Worm (Caenorhabditis elegans): Measurements from ENCODE around the gene T06C12.12.
A peak's percentile ranks its signal among the peaks of the same experiment; 100 is the strongest.

DNA sequence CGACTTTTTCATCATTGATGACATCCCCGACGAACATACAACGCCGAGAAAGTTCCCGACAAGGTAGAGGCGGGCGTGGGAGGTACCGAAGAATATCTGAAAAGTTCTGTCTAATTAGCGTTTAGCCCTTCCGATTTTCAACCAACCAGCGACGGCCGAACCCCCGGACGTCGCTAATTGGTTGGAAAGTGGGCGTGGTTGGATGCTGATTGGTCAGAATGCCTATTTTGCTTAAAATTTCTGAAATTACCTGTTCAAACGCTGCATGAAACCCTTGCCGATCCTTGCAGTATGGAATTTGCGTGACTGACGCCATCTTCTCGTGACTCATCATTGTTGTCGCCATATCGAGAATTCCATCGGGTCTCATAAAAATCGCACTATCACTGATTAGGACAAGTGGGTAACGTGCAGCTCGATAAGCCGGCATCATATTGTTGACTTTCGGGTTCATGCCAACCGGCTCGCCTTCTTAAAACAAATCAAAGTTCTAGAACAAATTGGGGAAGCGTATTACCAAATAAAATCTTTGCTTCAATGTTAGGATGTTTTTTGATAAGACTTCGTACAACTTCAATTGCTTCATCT, 4.1 kb upstream of the T06C12.12 start:
- no peak for TF ChIP-seq dmd-4 (tag; optimal IDR thresholded peaks at IDR 0.05; ENCODE audit: borderline replicate concordance)
- no peak for TF ChIP-seq madf-2 (tag; optimal IDR thresholded peaks at IDR 0.05)
- no peak for TF ChIP-seq ceh-31 (tag; optimal IDR thresholded peaks at IDR 0.05)
- TF ChIP-seq ceh-9 (tag; optimal IDR thresholded peaks at IDR 0.05): no peak
- no peak for TF ChIP-seq tbx-2 (tag; optimal IDR thresholded peaks at IDR 0.05)
- TF ChIP-seq pha-4 (tag; optimal IDR thresholded peaks at IDR 0.05): no peak
- no peak for TF ChIP-seq ceh-30 (tag; optimal IDR thresholded peaks at IDR 0.05)
- no peak for TF ChIP-seq rnt-1 (tag; optimal IDR thresholded peaks at IDR 0.05)
- no peak for TF ChIP-seq sox-2 (GFP tag; IDR thresholded peaks at IDR 0.05)
- no peak for TF ChIP-seq pqm-1 (tag; optimal IDR thresholded peaks at IDR 0.05)
- peak; percentile 34 for TF ChIP-seq nfya-1 (tag; optimal IDR thresholded peaks at IDR 0.05)
- no peak for TF ChIP-seq sox-4 (tag; optimal IDR thresholded peaks at IDR 0.05)
- TF ChIP-seq lim-6 (tag; optimal IDR thresholded peaks at IDR 0.05): no peak

All from whole organism, late embryonic.